Worm (Caenorhabditis elegans) whole organism, L2 larva: ENCODE measurements around the gene sru-21.
"Not testable (repeated sequence)": the region's sequence is repeated elsewhere in the genome, so short reads cannot be mapped to it uniquely, and the experiment has no call there.

ENCODE experiments used
- R02D3.7 ChIP-seq: fragments of 150-350 bp; optimal IDR thresholded peaks from 2 replicates; lab custom pipeline; 2014; ENCODE audit warnings: missing biosample characterization, missing genetic modification characterization
- Y55F3AM.14 ChIP-seq: fragments of 200-800 bp; sonication (Bioruptor generic); optimal IDR thresholded peaks from 2 replicates; lab custom pipeline; 2018; ENCODE audit warnings: mild to moderate bottlenecking, missing genetic modification characterization, missing compliant biosample characterization
- ZK546.5 ChIP-seq: sonication (generic microtip); optimal IDR thresholded peaks from 2 replicates; lab custom pipeline; 2017; ENCODE audit warnings: missing biosample characterization, missing genetic modification characterization
- alr-1 ChIP-seq: fragments of 150-350 bp; optimal IDR thresholded peaks from 2 replicates; lab custom pipeline; 2014; ENCODE audit warnings: missing biosample characterization, missing genetic modification characterization
- aly-2 ChIP-seq: fragments of 150-350 bp; optimal IDR thresholded peaks from 2 replicates; lab custom pipeline; 2014; ENCODE audit warnings: missing biosample characterization, missing genetic modification characterization
- blmp-1 ChIP-seq: sonication (generic microtip); optimal IDR thresholded peaks from 2 replicates; lab custom pipeline; 2017; ENCODE audit warnings: missing genetic modification characterization, mild to moderate bottlenecking, missing compliant biosample characterization, antibody characterized with exemption, moderate library complexity; ENCODE audit not compliant: insufficient read depth
- egl-27 ChIP-seq: sonication (generic microtip); optimal IDR thresholded peaks from 3 replicates; lab custom pipeline; 2017; ENCODE audit warnings: missing biosample characterization, missing genetic modification reagents, missing genetic modification characterization
- elt-1 ChIP-seq: fragments of 150-350 bp; optimal IDR thresholded peaks from 2 replicates; lab custom pipeline; 2014; ENCODE audit warnings: missing biosample characterization, missing genetic modification characterization
- elt-3 ChIP-seq: sonication (generic microtip); optimal IDR thresholded peaks from 2 replicates; lab custom pipeline; 2017; ENCODE audit warnings: missing biosample characterization, missing genetic modification characterization
- fos-1 ChIP-seq: fragments of 150-350 bp; optimal IDR thresholded peaks from 2 replicates; lab custom pipeline; 2014; ENCODE audit warnings: missing biosample characterization, missing genetic modification characterization
- gmeb-1 ChIP-seq: fragments of 150-350 bp; optimal IDR thresholded peaks from 2 replicates; lab custom pipeline; 2014; ENCODE audit warnings: missing biosample characterization, missing genetic modification characterization
- lin-39 ChIP-seq: fragments of 150-350 bp; optimal IDR thresholded peaks from 2 replicates; lab custom pipeline; 2014; ENCODE audit warnings: missing biosample characterization, missing genetic modification reagents, missing genetic modification characterization
- lsy-2 ChIP-seq, 2 experiments: fragments of 150-350 bp in 1 of 2; sonication (generic microtip) in 1 of 2; optimal IDR thresholded peaks; 2 replicates each; lab custom pipeline; 2014 to 2017; ENCODE audit warnings: missing biosample characterization in 2 of 2, missing genetic modification characterization in 2 of 2
- mab-5 ChIP-seq: fragments of 150-350 bp; optimal IDR thresholded peaks from 2 replicates; lab custom pipeline; 2014; ENCODE audit warnings: missing biosample characterization, missing genetic modification characterization
- mdl-1 ChIP-seq, 2 experiments: fragments of 150-350 bp in 1 of 2; sonication (generic microtip) in 1 of 2; optimal IDR thresholded peaks; 2 replicates each; lab custom pipeline; 2017; ENCODE audit warnings: missing biosample characterization in 2 of 2, missing genetic modification characterization in 2 of 2
- nhr-10 ChIP-seq: sonication (generic microtip); optimal IDR thresholded peaks from 2 replicates; lab custom pipeline; 2017; ENCODE audit warnings: missing biosample characterization, missing genetic modification characterization
- nhr-129 ChIP-seq: fragments of 150-350 bp; optimal IDR thresholded peaks from 2 replicates; lab custom pipeline; 2014; ENCODE audit warnings: missing biosample characterization, missing genetic modification characterization
- nhr-21 ChIP-seq: fragments of 150-350 bp; optimal IDR thresholded peaks from 2 replicates; lab custom pipeline; 2014; ENCODE audit warnings: missing biosample characterization, missing genetic modification characterization
- nhr-23 ChIP-seq: fragments of 150-350 bp; optimal IDR thresholded peaks from 2 replicates; lab custom pipeline; 2014; ENCODE audit warnings: missing biosample characterization, missing genetic modification reagents, missing genetic modification characterization
- nhr-25 ChIP-seq: fragments of 150-350 bp; sonication (generic microtip); optimal IDR thresholded peaks from 3 replicates; lab custom pipeline; 2014; ENCODE audit warnings: missing biosample characterization, missing genetic modification characterization
- nhr-77 ChIP-seq: fragments of 150-350 bp; optimal IDR thresholded peaks from 2 replicates; lab custom pipeline; 2014; ENCODE audit warnings: missing biosample characterization, missing genetic modification characterization
- peb-1 ChIP-seq: fragments of 150-350 bp; optimal IDR thresholded peaks from 2 replicates; lab custom pipeline; 2014; ENCODE audit warnings: missing biosample characterization, missing genetic modification characterization
- sem-4 ChIP-seq: fragments of 150-350 bp; optimal IDR thresholded peaks from 2 replicates; lab custom pipeline; 2014; ENCODE audit warnings: missing biosample characterization, missing genetic modification reagents, missing genetic modification characterization
- skn-1 ChIP-seq: sonication (generic microtip); optimal IDR thresholded peaks from 2 replicates; lab custom pipeline; 2017; ENCODE audit warnings: missing biosample characterization, missing genetic modification characterization
- sma-3 ChIP-seq: sonication (generic microtip); optimal IDR thresholded peaks from 2 replicates; lab custom pipeline; 2016; ENCODE audit warnings: missing genetic modification reagents, missing genetic modification characterization, missing compliant biosample characterization
- sma-9 ChIP-seq, 2 experiments: fragments of 150-350 bp in 1 of 2; sonication (generic microtip) in 1 of 2; optimal IDR thresholded peaks; 2 replicates each; lab custom pipeline; 2014 to 2016; ENCODE audit warnings: missing genetic modification characterization in 2 of 2, mild to moderate bottlenecking in 1 of 2, missing biosample characterization in 1 of 2, missing compliant biosample characterization in 1 of 2, missing genetic modification reagents in 1 of 2, moderate library complexity in 1 of 2
- snpc-4 ChIP-seq: fragments of 150-350 bp; optimal IDR thresholded peaks from 2 replicates; lab custom pipeline; 2014; ENCODE audit warnings: missing biosample characterization, missing genetic modification characterization
- unc-39 ChIP-seq: fragments of 150-350 bp; optimal IDR thresholded peaks from 2 replicates; lab custom pipeline; 2014; ENCODE audit warnings: missing biosample characterization, missing genetic modification characterization
- unc-62 ChIP-seq: fragments of 150-350 bp; optimal IDR thresholded peaks from 2 replicates; lab custom pipeline; 2014; ENCODE audit warnings: missing biosample characterization, missing genetic modification reagents, missing genetic modification characterization
- ztf-1 ChIP-seq: fragments of 200-800 bp; sonication (Bioruptor generic); conservative IDR thresholded peaks from 2 replicates; pipeline ENCODE4 v1.3.6; 2022; ENCODE audit warnings: missing genetic modification characterization, missing compliant biosample characterization
- ztf-4 ChIP-seq: fragments of 150-350 bp; optimal IDR thresholded peaks from 2 replicates; lab custom pipeline; 2014; ENCODE audit warnings: missing biosample characterization, missing genetic modification characterization

sru-21 gene

ce11 chrIV:13593351-13593750, 33.2 kb upstream of the sru-21 start, which contains the start of gene Y45F10B.3:
Gene Y45F10B.3 (plus strand): TSS chrIV:13593651.
- TF ChIP-seq ZK546.5 (tag; lab: Kevin White, UChicago): no peak
- TF ChIP-seq gmeb-1 (tag; lab: Kevin White, UChicago): no peak
- no peak for TF ChIP-seq peb-1
- no peak for TF ChIP-seq R02D3.7

- not testable (repeated sequence) for TF ChIP-seq skn-1 (tag; lab: Kevin White, UChicago); unc-39; ztf-1
These were observed 28.8 kb upstream of the sru-21 start, which contains the start of gene Y45F10B.9 for ce11 chrIV:13597813-13598212. Gene Y45F10B.9 (minus strand): TSS chrIV:13597913.

- TF ChIP-seq nhr-21 (tag; lab: Kevin White, UChicago): no peak
- peak; percentile 60 for TF ChIP-seq snpc-4 (tag; lab: Kevin White, UChicago)
- TF ChIP-seq egl-27 (tag; lab: Kevin White, UChicago): no peak
These were observed 25.9 kb upstream of the sru-21 start for ce11 chrIV:13600643-13601042.

- no peak for TF ChIP-seq alr-1
- TF ChIP-seq egl-27 (tag; lab: Kevin White, UChicago): no peak
- TF ChIP-seq unc-39: no peak
- no peak for TF ChIP-seq unc-62
- no peak for TF ChIP-seq Y55F3AM.14 (GFP tag; lab: Kevin White, UChicago)
- TF ChIP-seq elt-1 (tag; lab: Kevin White, UChicago): no peak
- no peak for TF ChIP-seq aly-2 (tag; lab: Kevin White, UChicago)
- TF ChIP-seq nhr-10: no peak
- TF ChIP-seq nhr-23 (tag; lab: Kevin White, UChicago): no peak
- TF ChIP-seq nhr-77 (tag; lab: Kevin White, UChicago): no peak
- no peak for TF ChIP-seq ztf-4 (tag; lab: Kevin White, UChicago)
- no peak for TF ChIP-seq elt-3 (tag; lab: Kevin White, UChicago)
- TF ChIP-seq lin-39 (tag; lab: Kevin White, UChicago): no peak
- TF ChIP-seq lsy-2 (tag; optimal IDR thresholded peaks at IDR 0.05; lab: Kevin White, UChicago): no peak
- no peak for TF ChIP-seq mdl-1 (tag; optimal IDR thresholded peaks at IDR 0.05; lab: Kevin White, UChicago)
- TF ChIP-seq nhr-25 (tag; lab: Kevin White, UChicago): no peak
These were observed 25.1 kb upstream of the sru-21 start for ce11 chrIV:13601428-13601827.

- TF ChIP-seq sma-3 (GFP tag; lab: Kevin White, UChicago): no peak
- no peak for TF ChIP-seq R02D3.7
- TF ChIP-seq mdl-1 (tag; optimal IDR thresholded peaks at IDR 0.05; lab: Kevin White, UChicago): no peak
- TF ChIP-seq snpc-4 (tag; lab: Kevin White, UChicago): peak; percentile 60
- no peak for TF ChIP-seq aly-2 (tag; lab: Kevin White, UChicago)
- no peak for TF ChIP-seq lsy-2 (tag; optimal IDR thresholded peaks at IDR 0.05; lab: Kevin White, UChicago)
- no peak for TF ChIP-seq sem-4 (tag; lab: Kevin White, UChicago)
- no peak for TF ChIP-seq blmp-1
- TF ChIP-seq nhr-21 (tag; lab: Kevin White, UChicago): no peak
These were observed 24.4 kb upstream of the sru-21 start, which contains the start of gene Y45F10B.59 for ce11 chrIV:13601973-13602669. Gene Y45F10B.59 (plus strand): TSS chrIV:13602619.

ce11 chrIV:13609755-13610154, 16.8 kb upstream of the sru-21 start, which contains the start of gene C08F11.13:
Gene C08F11.13 (minus strand): TSS chrIV:13609892.
- peak; percentile 43 for TF ChIP-seq fos-1 (tag; lab: Kevin White, UChicago)
- TF ChIP-seq mab-5: no peak
- TF ChIP-seq gmeb-1 (tag; lab: Kevin White, UChicago): peak; percentile 18
- TF ChIP-seq nhr-129 (tag; lab: Kevin White, UChicago): peak; percentile 12
- peak; percentile 60 for TF ChIP-seq sma-9 (GFP tag; optimal IDR thresholded peaks at IDR 0.05; lab: Kevin White, UChicago)
- no peak for TF ChIP-seq sma-9 (tag; optimal IDR thresholded peaks at IDR 0.05; lab: Kevin White, UChicago)
- TF ChIP-seq, all 48 proteins: peak for 4
